Fruit fly (Drosophila melanogaster): Measurements from ENCODE around the gene CG10654.
A peak's percentile ranks its signal among the peaks of the same experiment; 100 is the strongest.

The CG10654 gene

dm6 chr3L:12523941-12524340 lies 16.3 kb upstream of the CG10654 start, which contains the start of the genes ver and Gcn5 (continued):
- TF ChIP-seq Mad (GFP tag; optimal IDR thresholded peaks at IDR 0.05): peak; percentile 89
- TF ChIP-seq ase (GFP tag; IDR thresholded peaks at IDR 0.05): peak; percentile 91
- TF ChIP-seq CG18764 (GFP tag; optimal IDR thresholded peaks at IDR 0.05): peak; percentile 78
- TF ChIP-seq peb (GFP tag; IDR thresholded peaks at IDR 0.05): peak; percentile 79
- TF ChIP-seq esg (GFP tag; conservative IDR thresholded peaks at IDR 0.05): peak; percentile 89
- TF ChIP-seq sima (GFP tag; optimal IDR thresholded peaks at IDR 0.05): no peak
- TF ChIP-seq CG2120 (GFP tag; optimal IDR thresholded peaks at IDR 0.05): peak; percentile 96
- TF ChIP-seq bowl (GFP tag; IDR thresholded peaks at IDR 0.05): peak; percentile 76
- TF ChIP-seq org-1 (GFP tag; optimal IDR thresholded peaks at IDR 0.05): peak; percentile 85
- TF ChIP-seq CG32767 (GFP tag; IDR thresholded peaks at IDR 0.05): peak; percentile 90
- TF ChIP-seq Ptx1 (GFP tag; IDR thresholded peaks at IDR 0.05): peak; percentile 95
- peak; percentile 84 for TF ChIP-seq rib (GFP tag; IDR thresholded peaks at IDR 0.05)
- peak; percentile 88 for TF ChIP-seq CG9817 (tag; optimal IDR thresholded peaks at IDR 0.05)
- TF ChIP-seq CG18619 (GFP tag; optimal IDR thresholded peaks at IDR 0.05): peak; percentile 88
- no peak for TF ChIP-seq CG14965 (GFP tag; optimal IDR thresholded peaks at IDR 0.05; ENCODE audit: borderline replicate concordance)
- peak; percentile 74 for TF ChIP-seq CG4617 (GFP tag; optimal IDR thresholded peaks at IDR 0.05; ENCODE audit: borderline replicate concordance)
- TF ChIP-seq HmgD (GFP tag; optimal IDR thresholded peaks at IDR 0.05): no peak
- TF ChIP-seq CrebB (tag; optimal IDR thresholded peaks at IDR 0.05): peak; percentile 71
- peak; percentile 60 for TF ChIP-seq CG8359 (GFP tag; optimal IDR thresholded peaks at IDR 0.05; ENCODE audit: borderline replicate concordance)
- no peak for TF ChIP-seq sc (optimal IDR thresholded peaks at IDR 0.05)
- TF ChIP-seq sc (GFP tag; optimal IDR thresholded peaks at IDR 0.05): peak; percentile 73
- TF ChIP-seq CG17361 (GFP tag; IDR thresholded peaks at IDR 0.05): peak; percentile 95
- peak; percentile 72 for TF ChIP-seq CG10321 (GFP tag; IDR thresholded peaks at IDR 0.05)
- peak; percentile 69 for TF ChIP-seq CG8290 (GFP tag; optimal IDR thresholded peaks at IDR 0.05)
- TF ChIP-seq CG8290 (tag; optimal IDR thresholded peaks at IDR 0.05): peak; percentile 52 to 83
- peak; percentile 20 for TF ChIP-seq ac (GFP tag; optimal IDR thresholded peaks at IDR 0.05)
- peak; percentile 84 for TF ChIP-seq sug (tag; optimal IDR thresholded peaks at IDR 0.05)
- peak; percentile 96 for TF ChIP-seq CG3281 (GFP tag; optimal IDR thresholded peaks at IDR 0.05)
- no peak for TF ChIP-seq sd (tag; optimal IDR thresholded peaks at IDR 0.05)
- peak; percentile 94 for TF ChIP-seq CG6272 (GFP tag; IDR thresholded peaks at IDR 0.05)
- peak; percentile 88 for TF ChIP-seq wor (GFP tag; IDR thresholded peaks at IDR 0.05)
- TF ChIP-seq dan (GFP tag; IDR thresholded peaks at IDR 0.05): peak; percentile 66
- peak; percentile 25 for TF ChIP-seq fd64A (GFP tag; optimal IDR thresholded peaks at IDR 0.05)
- peak; percentile 73 for TF ChIP-seq twi (tag; optimal IDR thresholded peaks at IDR 0.05)
- TF ChIP-seq CG12236 (GFP tag; optimal IDR thresholded peaks at IDR 0.05): peak; percentile 18
- peak; percentile 70 for TF ChIP-seq CG3838 (GFP tag; optimal IDR thresholded peaks at IDR 0.05)
- peak; percentile 81 to 94 for TF ChIP-seq Hr51 (GFP tag; optimal IDR thresholded peaks at IDR 0.05)
- peak; percentile 88 for TF ChIP-seq CG14667 (GFP tag; IDR thresholded peaks at IDR 0.05)
- peak; percentile 54 for TF ChIP-seq Mes4 (GFP tag; optimal IDR thresholded peaks at IDR 0.05)
- TF ChIP-seq CG7839 (tag; optimal IDR thresholded peaks at IDR 0.05): peak; percentile 93
- peak; percentile 94 for TF ChIP-seq CG17328 (GFP tag; IDR thresholded peaks at IDR 0.05)
- peak; percentile 94 for TF ChIP-seq CG14441 (GFP tag; IDR thresholded peaks at IDR 0.05)
- TF ChIP-seq CG1602 (GFP tag; optimal IDR thresholded peaks at IDR 0.05): peak; percentile 92
- TF ChIP-seq CG8924 (tag; optimal IDR thresholded peaks at IDR 0.05): peak; percentile 92
- peak; percentile 84 for TF ChIP-seq D19A (tag; optimal IDR thresholded peaks at IDR 0.05)
- no peak for TF ChIP-seq knrl (GFP tag; IDR thresholded peaks at IDR 0.05; ENCODE audit: partially characterized antibody)
- no peak for TF ChIP-seq hth (optimal IDR thresholded peaks at IDR 0.05)
- peak; percentile 94 for TF ChIP-seq CoRest (tag; optimal IDR thresholded peaks at IDR 0.05)
- TF ChIP-seq HLH54F (GFP tag; optimal IDR thresholded peaks at IDR 0.05): peak; percentile 89
- peak; percentile 90 for TF ChIP-seq CG1233 (GFP tag; optimal IDR thresholded peaks at IDR 0.05)
- peak; percentile 90 for TF ChIP-seq Ssrp (tag; optimal IDR thresholded peaks at IDR 0.05)
- peak; percentile 93 for TF ChIP-seq Meics (GFP tag; optimal IDR thresholded peaks at IDR 0.05)
